Fruit fly (Drosophila melanogaster): ENCODE results near the gene bsk.

DNA sequence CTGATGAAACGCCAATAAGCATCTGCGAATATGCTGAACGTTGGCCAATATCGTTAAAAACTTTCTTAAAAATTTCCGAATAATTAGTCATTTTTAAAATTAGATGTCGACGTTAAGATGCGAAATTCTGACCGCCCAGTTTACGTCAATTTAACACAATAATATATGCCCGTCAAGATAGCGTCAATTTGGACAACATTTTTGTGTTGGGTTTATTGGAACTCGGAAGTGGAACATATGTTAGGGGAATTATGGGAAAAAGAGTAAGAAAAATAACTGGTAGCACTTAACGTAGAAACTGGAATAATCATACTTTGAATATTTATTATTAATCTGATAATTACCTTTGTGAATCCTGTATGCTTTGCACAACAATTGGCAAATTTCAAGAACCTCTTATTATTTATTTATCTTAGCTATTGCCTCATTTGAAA, 5.4 kb upstream of the bsk start, which contains the start of gene CG5676:
- TF ChIP-seq CG8478 (optimal IDR thresholded peaks at IDR 0.05), result no peak
- TF ChIP-seq CTCF (optimal IDR thresholded peaks at IDR 0.05), result no peak

All from S2 (cell line).